Worm (Caenorhabditis elegans) whole organism, L4 larva: ENCODE results near the gene T08D10.4.
A peak's percentile ranks its signal among the peaks of the same experiment; 100 is the strongest.

Experiments
- D1046.2 ChIP-seq: fragments of 200-800 bp; sonication (Bioruptor generic); IDR thresholded peaks from 2 replicates; pipeline ENCODE4 v1.3.6; 2022; ENCODE audit warnings: missing genetic modification characterization, missing compliant biosample characterization
- F10B5.3 ChIP-seq: sonication (generic microtip); optimal IDR thresholded peaks from 2 replicates; lab custom pipeline; 2016; ENCODE audit warnings: mild to moderate bottlenecking, missing genetic modification characterization, missing compliant biosample characterization
- F26F4.8 ChIP-seq: fragments of 200-800 bp; sonication (Bioruptor generic); conservative IDR thresholded peaks from 2 replicates; pipeline ENCODE4 v1.3.6; 2022; ENCODE audit warnings: missing genetic modification characterization, missing compliant biosample characterization
- F37D6.2 ChIP-seq: sonication (generic microtip); optimal IDR thresholded peaks from 2 replicates; lab custom pipeline; 2016; ENCODE audit warnings: mild to moderate bottlenecking, missing genetic modification characterization, missing compliant biosample characterization
- F44E2.7 ChIP-seq: fragments of 200-800 bp; sonication (Bioruptor generic); IDR thresholded peaks from 2 replicates; pipeline ENCODE4 v2.1.2; 2022; ENCODE audit warnings: missing genetic modification characterization, missing compliant biosample characterization
- F49E8.2 ChIP-seq: sonication (generic microtip); optimal IDR thresholded peaks from 2 replicates; lab custom pipeline; 2016; ENCODE audit warnings: missing compliant biosample characterization, mild to moderate bottlenecking, missing genetic modification characterization, borderline replicate concordance
- T26A8.4 ChIP-seq: fragments of 200-800 bp; sonication (Bioruptor generic); IDR thresholded peaks from 2 replicates; pipeline ENCODE4 v1.3.6; 2022; ENCODE audit warnings: missing genetic modification characterization, missing compliant biosample characterization
- Y48G9A.11 ChIP-seq: fragments of 200-800 bp; sonication (Bioruptor generic); IDR thresholded peaks from 2 replicates; pipeline ENCODE4 v1.3.6; 2022; ENCODE audit warnings: missing genetic modification reagents, missing genetic modification characterization, missing compliant biosample characterization
- Y5F2A.4 ChIP-seq: fragments of 200-800 bp; sonication (Bioruptor generic); optimal IDR thresholded peaks from 2 replicates; lab custom pipeline; 2018; ENCODE audit warnings: mild to moderate bottlenecking, missing genetic modification characterization, missing compliant biosample characterization
- aly-2 ChIP-seq: sonication (generic microtip); optimal IDR thresholded peaks from 2 replicates; lab custom pipeline; 2018; ENCODE audit warnings: missing biosample characterization, missing genetic modification characterization
- ama-1 ChIP-seq: fragments of 150-350 bp; optimal IDR thresholded peaks from 2 replicates; lab custom pipeline; 2014; ENCODE audit warnings: inconsistent platforms, mixed read lengths
- arid-1 ChIP-seq: fragments of 200-800 bp; sonication (Bioruptor generic); conservative IDR thresholded peaks from 2 replicates; pipeline ENCODE4 v1.3.6; 2022; ENCODE audit warnings: missing genetic modification reagents, missing genetic modification characterization, missing compliant biosample characterization
- attf-4 ChIP-seq: sonication (generic microtip); optimal IDR thresholded peaks from 3 replicates; lab custom pipeline; 2017; ENCODE audit warnings: missing biosample characterization, missing genetic modification characterization
- ceh-32 ChIP-seq: sonication (generic microtip); optimal IDR thresholded peaks from 2 replicates; lab custom pipeline; 2016; ENCODE audit warnings: mild to moderate bottlenecking, missing genetic modification characterization, missing compliant biosample characterization; ENCODE audit not compliant: poor library complexity
- ceh-44 ChIP-seq: fragments of 200-800 bp; sonication (Bioruptor generic); IDR thresholded peaks from 2 replicates; pipeline ENCODE4 v1.3.6; 2022; ENCODE audit warnings: missing genetic modification reagents, missing genetic modification characterization, missing compliant biosample characterization
- cey-2 ChIP-seq: sonication (generic microtip); optimal IDR thresholded peaks from 3 replicates; lab custom pipeline; 2017; ENCODE audit warnings: missing genetic modification characterization, mild to moderate bottlenecking, missing compliant biosample characterization, antibody characterized with exemption, borderline replicate concordance; ENCODE audit not compliant: insufficient read depth
- daf-12 ChIP-seq: fragments of 150-350 bp; optimal IDR thresholded peaks from 2 replicates; lab custom pipeline; 2014; ENCODE audit warnings: missing biosample characterization, missing genetic modification reagents, missing genetic modification characterization
- daf-19 ChIP-seq: fragments of 200-800 bp; sonication (Bioruptor generic); conservative IDR thresholded peaks from 2 replicates; pipeline ENCODE4 v1.3.6; 2022; ENCODE audit warnings: missing genetic modification characterization, missing compliant biosample characterization
- daf-8 ChIP-seq: fragments of 200-800 bp; sonication (Bioruptor generic); IDR thresholded peaks from 2 replicates; pipeline ENCODE4 v1.3.6; 2022; ENCODE audit warnings: missing genetic modification characterization, missing compliant biosample characterization
- dmd-8 ChIP-seq: fragments of 200-800 bp; sonication (Bioruptor generic); IDR thresholded peaks from 2 replicates; pipeline ENCODE4 v1.3.6; 2022; ENCODE audit warnings: missing genetic modification characterization, missing compliant biosample characterization
- dpl-1 ChIP-seq: fragments of 150-350 bp; optimal IDR thresholded peaks from 2 replicates; lab custom pipeline; 2014; ENCODE audit warnings: missing biosample characterization, missing genetic modification reagents, missing genetic modification characterization
- duxl-1 ChIP-seq: sonication (generic microtip); optimal IDR thresholded peaks from 2 replicates; lab custom pipeline; 2016; ENCODE audit warnings: mild to moderate bottlenecking, missing genetic modification characterization, moderate library complexity, missing compliant biosample characterization; ENCODE audit not compliant: poor library complexity
- dve-1 ChIP-seq: sonication (generic microtip); optimal IDR thresholded peaks from 2 replicates; lab custom pipeline; 2017; ENCODE audit warnings: antibody characterized with exemption, mild to moderate bottlenecking, missing genetic modification characterization, missing compliant biosample characterization; ENCODE audit not compliant: insufficient read depth
- egl-43 ChIP-seq: fragments of 200-800 bp; sonication (Bioruptor generic); IDR thresholded peaks from 2 replicates; pipeline ENCODE4 v1.3.6; 2022; ENCODE audit warnings: missing genetic modification reagents, missing genetic modification characterization, missing compliant biosample characterization
- fkh-10 ChIP-seq: fragments of 150-350 bp; optimal IDR thresholded peaks from 2 replicates; lab custom pipeline; 2014; ENCODE audit warnings: missing biosample characterization, missing genetic modification reagents, missing genetic modification characterization
- fos-1 ChIP-seq: fragments of 150-350 bp; optimal IDR thresholded peaks from 2 replicates; lab custom pipeline; 2014; ENCODE audit warnings: missing biosample characterization, missing genetic modification characterization
- gei-8 ChIP-seq: fragments of 200-800 bp; sonication (Bioruptor generic); optimal IDR thresholded peaks from 2 replicates; lab custom pipeline; 2018; ENCODE audit warnings: mild to moderate bottlenecking, missing genetic modification characterization, missing compliant biosample characterization
- hlh-30 ChIP-seq: sonication (generic microtip); optimal IDR thresholded peaks from 2 replicates; lab custom pipeline; 2017; ENCODE audit warnings: antibody characterized with exemption, mild to moderate bottlenecking, missing genetic modification characterization, missing compliant biosample characterization; ENCODE audit not compliant: insufficient read depth
- jun-1 ChIP-seq: fragments of 150-350 bp; optimal IDR thresholded peaks from 2 replicates; lab custom pipeline; 2014; ENCODE audit warnings: missing biosample characterization, missing genetic modification reagents, missing genetic modification characterization
- lin-1 ChIP-seq: fragments of 200-800 bp; sonication (Bioruptor generic); IDR thresholded peaks from 2 replicates; pipeline ENCODE4 v1.3.6; 2022; ENCODE audit warnings: missing genetic modification reagents, missing genetic modification characterization, missing compliant biosample characterization
- lin-13 ChIP-seq: fragments of 150-350 bp; optimal IDR thresholded peaks from 2 replicates; lab custom pipeline; 2014; ENCODE audit warnings: missing biosample characterization, missing genetic modification reagents, missing genetic modification characterization
- lin-15B ChIP-seq: fragments of 150-350 bp; sonication (generic microtip); optimal IDR thresholded peaks from 3 replicates; lab custom pipeline; 2014; ENCODE audit warnings: missing biosample characterization, missing genetic modification characterization
- lin-38 ChIP-seq: fragments of 200-800 bp; sonication (Bioruptor generic); IDR thresholded peaks from 2 replicates; pipeline ENCODE4 v1.3.6; 2022; ENCODE audit warnings: missing genetic modification reagents, missing genetic modification characterization, missing compliant biosample characterization
- lsy-2 ChIP-seq, 2 experiments: fragments of 150-350 bp in 1 of 2; sonication (generic microtip) in 1 of 2; optimal IDR thresholded peaks; 2 replicates each; lab custom pipeline; 2014 to 2017; ENCODE audit warnings: missing biosample characterization in 2 of 2, missing genetic modification characterization in 2 of 2
- madf-5 ChIP-seq, 2 experiments: fragments of 200-800 bp; sonication (Bioruptor generic); IDR thresholded peaks; 2 replicates each; pipeline ENCODE4 v1.3.6; 2022; ENCODE audit warnings: missing compliant biosample characterization in 2 of 2, missing genetic modification characterization in 2 of 2
- madf-9 ChIP-seq: fragments of 200-800 bp; sonication (Bioruptor generic); conservative IDR thresholded peaks from 2 replicates; pipeline ENCODE4 v1.3.6; 2022; ENCODE audit warnings: missing genetic modification reagents, missing genetic modification characterization, missing compliant biosample characterization
- mdt-29 ChIP-seq: fragments of 200-800 bp; sonication (Bioruptor generic); IDR thresholded peaks from 2 replicates; pipeline ENCODE4 v1.3.6; 2022; ENCODE audit warnings: missing genetic modification reagents, missing genetic modification characterization, missing compliant biosample characterization
- nhr-102 ChIP-seq: sonication (generic microtip); optimal IDR thresholded peaks from 2 replicates; lab custom pipeline; 2016; ENCODE audit warnings: mild to moderate bottlenecking, missing genetic modification characterization, moderate library complexity, missing compliant biosample characterization
- nhr-111 ChIP-seq: fragments of 200-800 bp; sonication (Bioruptor generic); optimal IDR thresholded peaks from 2 replicates; lab custom pipeline; 2018; ENCODE audit warnings: mild to moderate bottlenecking, missing genetic modification characterization, missing compliant biosample characterization
- nhr-25 ChIP-seq: sonication (generic microtip); optimal IDR thresholded peaks from 2 replicates; lab custom pipeline; 2017; ENCODE audit warnings: missing genetic modification characterization, mild to moderate bottlenecking, missing compliant biosample characterization, antibody characterized with exemption, moderate library complexity, borderline replicate concordance; ENCODE audit not compliant: insufficient read depth
- pha-4 ChIP-seq, 2 experiments: fragments of 150-350 bp in 1 of 2; fragments of 200-800 bp in 1 of 2; sonication (Bioruptor generic) in 1 of 2; IDR thresholded peaks in 1 of 2; optimal IDR thresholded peaks in 1 of 2; 2 replicates each; pipeline versions ENCODE4 v1.3.6 to Lab custom; 2014 to 2022; ENCODE audit warnings: missing genetic modification characterization in 2 of 2, missing genetic modification reagents in 2 of 2, missing biosample characterization in 1 of 2, missing compliant biosample characterization in 1 of 2
- rbr-2 ChIP-seq: sonication (generic microtip); optimal IDR thresholded peaks from 2 replicates; lab custom pipeline; 2016; ENCODE audit warnings: missing genotype, missing genetic modification characterization, missing compliant biosample characterization
- saeg-2 ChIP-seq: fragments of 200-800 bp; sonication (Bioruptor generic); IDR thresholded peaks from 2 replicates; pipeline ENCODE4 v1.3.6; 2022; ENCODE audit warnings: missing genetic modification reagents, missing genetic modification characterization, missing compliant biosample characterization
- snpc-1.2 ChIP-seq: fragments of 200-800 bp; sonication (Bioruptor generic); IDR thresholded peaks from 2 replicates; pipeline ENCODE4 v1.3.6; 2022; ENCODE audit warnings: missing genetic modification reagents, missing genetic modification characterization, missing compliant biosample characterization
- spr-3 ChIP-seq: fragments of 200-800 bp; sonication (Bioruptor generic); optimal IDR thresholded peaks from 2 replicates; lab custom pipeline; 2018; ENCODE audit warnings: mild to moderate bottlenecking, missing genetic modification characterization, missing compliant biosample characterization
- zfp-2 ChIP-seq: sonication (generic microtip); optimal IDR thresholded peaks from 2 replicates; lab custom pipeline; 2016; ENCODE audit warnings: mild to moderate bottlenecking, missing genetic modification characterization, missing compliant biosample characterization
- zfp-3 ChIP-seq: fragments of 200-800 bp; sonication (Bioruptor generic); conservative IDR thresholded peaks from 2 replicates; pipeline ENCODE4 v1.3.6; 2022; ENCODE audit warnings: missing genetic modification reagents, missing genetic modification characterization, missing compliant biosample characterization

The T08D10.4 gene

DNA sequence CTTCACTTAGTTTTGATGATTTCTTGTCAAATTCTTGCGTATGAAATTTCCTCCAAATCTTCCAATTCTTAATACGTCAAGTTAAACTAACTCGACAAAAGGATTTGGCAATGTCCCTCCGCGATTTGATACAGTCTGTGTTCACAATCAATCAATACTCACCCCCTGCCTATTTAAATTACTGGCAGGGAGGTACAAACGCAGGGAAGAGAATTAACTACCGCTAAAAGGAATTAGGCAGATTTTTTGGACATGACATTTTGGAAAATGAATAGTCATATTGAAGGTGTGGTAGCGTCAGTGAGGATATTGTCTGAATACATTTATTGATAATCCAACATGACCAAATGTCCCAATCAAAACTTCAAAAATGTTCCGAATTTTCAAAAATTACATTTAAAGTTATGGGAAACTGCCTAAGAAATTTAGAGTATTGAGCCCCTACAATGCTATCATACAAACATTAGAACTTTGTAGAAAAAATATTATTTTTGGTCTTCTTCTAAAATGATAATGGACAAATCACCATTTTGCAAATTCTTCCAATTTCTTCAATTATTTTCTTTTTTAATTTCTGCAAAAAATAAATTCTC lies 15.7 kb downstream of the T08D10.4 start (continued):
- TF ChIP-seq ceh-44 (no peak), fkh-10 (peak; percentile 98), spr-3 (GFP tag; lab: Kevin White, UChicago) (peak; percentile 98), gei-8 (GFP tag; lab: Kevin White, UChicago) (peak; percentile 88), hlh-30 (peak; percentile 94), lin-13 (GFP tag; lab: Kevin White, UChicago) (peak; percentile 98), F37D6.2 (peak; percentile 99), madf-5 (GFP tag; IDR thresholded peaks at IDR 0.05; lab: Robert Waterston, UW) (peak; percentile 53 to 92; a peak in 3 of 4 replicates), zfp-2 (tag; lab: Kevin White, UChicago) (peak; percentile 88), Y48G9A.11 (no peak; the same call in 1 of the 2 replicates), fos-1 (peak; percentile 85), attf-4 (peak; percentile 74), saeg-2 (GFP tag; lab: Robert Waterston, UW) (peak; percentile 95)
- TF ChIP-seq, all 104 proteins: peak for 90

DNA sequence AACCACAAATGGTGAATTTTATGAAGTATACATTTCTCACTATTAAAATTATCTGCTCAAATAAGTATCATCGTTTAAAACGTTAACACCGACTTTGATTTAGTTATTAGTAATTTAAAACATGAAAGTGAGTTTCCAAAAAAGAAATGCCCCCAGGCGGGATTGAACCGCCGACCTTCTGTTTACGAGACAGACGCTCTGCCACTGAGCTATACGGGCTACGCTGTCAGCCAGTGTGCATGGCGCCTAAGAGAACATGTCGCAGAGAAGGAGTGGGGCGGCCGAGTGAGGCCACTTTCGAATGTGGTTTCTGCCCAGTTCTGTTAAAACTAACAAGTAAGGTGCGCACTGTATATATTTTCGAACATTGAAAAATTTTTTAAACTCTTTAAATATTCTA lies 18.2 kb downstream of the T08D10.4 start:
- no peak for TF ChIP-seq lsy-2 (tag; optimal IDR thresholded peaks at IDR 0.05; lab: Kevin White, UChicago)
- TF ChIP-seq dmd-8 (GFP tag; lab: Robert Waterston, UW): peak; percentile 91
- TF ChIP-seq nhr-25: no peak
- peak; percentile 63; the same call in 1 of the 2 replicates for TF ChIP-seq Y48G9A.11
- peak; percentile 59 for TF ChIP-seq F49E8.2 (tag; lab: Kevin White, UChicago)
- TF ChIP-seq Y5F2A.4 (GFP tag; lab: Kevin White, UChicago): peak; percentile 69
- TF ChIP-seq zfp-3: no peak
- peak; percentile 94 for TF ChIP-seq egl-43 (GFP tag; lab: Robert Waterston, UW)
- TF ChIP-seq lin-38 (GFP tag; lab: Robert Waterston, UW): peak; percentile 71
- TF ChIP-seq attf-4: no peak
- no peak for TF ChIP-seq T26A8.4 (GFP tag; lab: Robert Waterston, UW)
- no peak for TF ChIP-seq daf-19 (GFP tag; lab: Robert Waterston, UW)
- TF ChIP-seq F44E2.7 (GFP tag; lab: Robert Waterston, UW): peak; percentile 63; the same call in 1 of the 2 replicates
- peak; percentile 7 for TF ChIP-seq jun-1 (tag; lab: Kevin White, UChicago)
- no peak for TF ChIP-seq daf-12 (tag; lab: Kevin White, UChicago)
- TF ChIP-seq ceh-32 (tag; lab: Kevin White, UChicago): no peak
- TF ChIP-seq arid-1 (GFP tag; lab: Robert Waterston, UW): peak; percentile 54; the same call in 1 of the 2 replicates
- TF ChIP-seq dpl-1: no peak
- no peak for TF ChIP-seq cey-2 (tag; lab: Kevin White, UChicago)
- no peak for TF ChIP-seq ama-1
- no peak for TF ChIP-seq nhr-111 (GFP tag; lab: Kevin White, UChicago)
- no peak for TF ChIP-seq lin-15B (tag; lab: Kevin White, UChicago)
- TF ChIP-seq snpc-1.2 (GFP tag; lab: Robert Waterston, UW): peak; percentile 87
- TF ChIP-seq D1046.2 (GFP tag; lab: Robert Waterston, UW): peak; percentile 58; the same call in 1 of the 2 replicates
- TF ChIP-seq lin-1 (GFP tag; lab: Robert Waterston, UW): peak; percentile 59; the same call in 1 of the 2 replicates
- TF ChIP-seq aly-2 (tag; lab: Kevin White, UChicago): no peak
- TF ChIP-seq daf-8 (GFP tag; lab: Robert Waterston, UW): 0 out of 2 replicates have a peak, but pooled peaks have one; percentile 60
- peak; percentile 78 for TF ChIP-seq duxl-1 (tag; lab: Kevin White, UChicago)
- TF ChIP-seq nhr-102: peak; percentile 73
- no peak; the same call in 1 of the 2 replicates for TF ChIP-seq mdt-29 (GFP tag; lab: Robert Waterston, UW)
- TF ChIP-seq F26F4.8 (GFP tag; lab: Robert Waterston, UW): peak; percentile 52; the same call in 1 of the 2 replicates
- peak; percentile 66 to 71; a peak in 2 of 4 replicates for TF ChIP-seq madf-5 (GFP tag; IDR thresholded peaks at IDR 0.05; lab: Robert Waterston, UW)
- TF ChIP-seq dve-1: peak; percentile 43
- TF ChIP-seq F10B5.3: peak; percentile 61
- TF ChIP-seq pha-4 (GFP tag; IDR thresholded peaks at IDR 0.05; lab: Robert Waterston, UW): peak; percentile 87
- no peak for TF ChIP-seq pha-4 (tag; optimal IDR thresholded peaks at IDR 0.05; lab: Kevin White, UChicago)
- peak; percentile 79 for TF ChIP-seq madf-9
- peak; percentile 72 for TF ChIP-seq rbr-2 (tag; lab: Kevin White, UChicago)
